Fruit fly (Drosophila melanogaster) whole organism, pupa: ENCODE measurements around the gene Nup43.

Experiments
- CG13204 ChIP-seq: fragments of 200-800 bp; sonication (Bioruptor generic); optimal IDR thresholded peaks from 2 replicates; lab custom pipeline; 2018; ENCODE audit warnings: missing biosample characterization, mild to moderate bottlenecking, missing genetic modification characterization, moderate library complexity
- CG14655 ChIP-seq: fragments of 200-800 bp; sonication (Bioruptor generic); optimal IDR thresholded peaks from 3 replicates; lab custom pipeline; 2017; ENCODE audit warnings: mild to moderate bottlenecking, missing biosample characterization, missing genetic modification reagents, missing genetic modification characterization
- CG17806 ChIP-seq: fragments of 200-800 bp; sonication (Bioruptor generic); optimal IDR thresholded peaks from 2 replicates; lab custom pipeline; 2018; ENCODE audit warnings: missing biosample characterization, mild to moderate bottlenecking, missing genetic modification characterization, moderate library complexity
- CG32121 ChIP-seq: fragments of 200-800 bp; sonication (Bioruptor generic); IDR thresholded peaks from 2 replicates; pipeline ENCODE4 v1.3.6; 2022; ENCODE audit warnings: missing biosample characterization, missing genetic modification characterization
- CG34367 ChIP-seq: fragments of 200-800 bp; sonication (Bioruptor generic); optimal IDR thresholded peaks from 2 replicates; lab custom pipeline; 2018; ENCODE audit warnings: missing biosample characterization, mild to moderate bottlenecking, missing genetic modification characterization
- CG4496 ChIP-seq: fragments of 200-800 bp; sonication (Bioruptor generic); IDR thresholded peaks from 3 replicates; pipeline ENCODE4 v1.3.6; 2022; ENCODE audit warnings: missing biosample characterization, missing genetic modification characterization
- CG8301 ChIP-seq: fragments of 200-800 bp; sonication (Bioruptor generic); optimal IDR thresholded peaks from 2 replicates; lab custom pipeline; 2018; ENCODE audit warnings: missing biosample characterization, mild to moderate bottlenecking, missing genetic modification characterization
- Ets98B ChIP-seq: fragments of 200-800 bp; sonication (Bioruptor generic); IDR thresholded peaks from 2 replicates; pipeline ENCODE4 v1.3.6; 2022; ENCODE audit warnings: missing biosample characterization, missing genetic modification characterization
- Snoo ChIP-seq: fragments of 200-800 bp; sonication (Bioruptor generic); optimal IDR thresholded peaks from 3 replicates; lab custom pipeline; 2017; ENCODE audit warnings: missing biosample characterization, mild to moderate bottlenecking, missing genetic modification characterization, inconsistent platforms
- fd96Ca ChIP-seq: fragments of 200-800 bp; sonication (Bioruptor generic); IDR thresholded peaks from 3 replicates; pipeline ENCODE4 v1.3.6; 2022; ENCODE audit warnings: missing biosample characterization, missing genetic modification characterization

Nup43 gene

dm6 chr3R:18412279-18413214, 46.1 kb downstream of the Nup43 start, which contains the start of gene CG31122:
Gene CG31122, minus strand, starts transcription at chr3R:18412874.
- TF ChIP-seq Ets98B (GFP tag; lab: Robert Waterston, UW): peak; percentile 51
- peak; percentile 10 for TF ChIP-seq CG8301 (tag; lab: Kevin White, UChicago)
- no peak for TF ChIP-seq Snoo (tag; lab: Kevin White, UChicago)
- TF ChIP-seq fd96Ca (GFP tag; lab: Robert Waterston, UW): no peak; the same call in 2 of the 3 replicates
- no peak for TF ChIP-seq CG17806 (tag; lab: Kevin White, UChicago)
- peak; percentile 46; the same call in 1 of the 3 replicates for TF ChIP-seq CG4496 (GFP tag; lab: Robert Waterston, UW)
- no peak for TF ChIP-seq CG34367 (tag; lab: Kevin White, UChicago)
- TF ChIP-seq CG13204 (GFP tag; lab: Kevin White, UChicago): no peak
- TF ChIP-seq CG32121 (GFP tag; lab: Robert Waterston, UW): peak; percentile 44; the same call in 1 of the 2 replicates
- no peak for TF ChIP-seq CG14655 (GFP tag; lab: Kevin White, UChicago)
